Fruit fly (Drosophila melanogaster) whole organism, prepupa: ENCODE results near the gene Hs3st-B.

Experiments used
- CG1621 ChIP-seq: fragments of 200-800 bp; sonication (Bioruptor generic); optimal IDR thresholded peaks from 3 replicates; lab custom pipeline; 2018; ENCODE audit warnings: missing biosample characterization, mild to moderate bottlenecking, missing genetic modification characterization
- CG3919 ChIP-seq: fragments of 200-800 bp; sonication (Bioruptor generic); optimal IDR thresholded peaks from 3 replicates; lab custom pipeline; 2016; ENCODE audit warnings: missing biosample characterization, missing genetic modification characterization
- CG6854 ChIP-seq: fragments of 200-800 bp; sonication (Bioruptor generic); optimal IDR thresholded peaks from 2 replicates; lab custom pipeline; 2017; ENCODE audit warnings: missing biosample characterization, mild to moderate bottlenecking, missing genetic modification characterization
- CG7368 ChIP-seq: fragments of 200-800 bp; sonication (Bioruptor generic); optimal IDR thresholded peaks from 3 replicates; lab custom pipeline; 2016; ENCODE audit warnings: missing biosample characterization, missing genetic modification characterization
- Gug ChIP-seq: fragments of 200-800 bp; sonication (Bioruptor generic); IDR thresholded peaks from 2 replicates; pipeline ENCODE4 v1.3.6; 2022; ENCODE audit warnings: missing biosample characterization, missing genetic modification characterization
- Sox102F ChIP-seq: fragments of 200-800 bp; sonication (Bioruptor generic); optimal IDR thresholded peaks from 2 replicates; lab custom pipeline; 2016; ENCODE audit warnings: missing biosample characterization, mild to moderate bottlenecking, missing genetic modification characterization
- eg ChIP-seq: fragments of 200-800 bp; sonication (Bioruptor generic); IDR thresholded peaks from 3 replicates; pipeline ENCODE4 v1.3.6; 2022; ENCODE audit warnings: missing biosample characterization, missing genetic modification characterization
- fd85E ChIP-seq: fragments of 200-800 bp; sonication (Bioruptor generic); optimal IDR thresholded peaks from 3 replicates; lab custom pipeline; 2016; ENCODE audit warnings: missing biosample characterization, missing genetic modification characterization
- fkh ChIP-seq: fragments of 200-800 bp; sonication (Bioruptor generic); optimal IDR thresholded peaks from 3 replicates; lab custom pipeline; 2017; ENCODE audit warnings: missing biosample characterization, mild to moderate bottlenecking, missing genetic modification characterization, moderate library complexity

DNA sequence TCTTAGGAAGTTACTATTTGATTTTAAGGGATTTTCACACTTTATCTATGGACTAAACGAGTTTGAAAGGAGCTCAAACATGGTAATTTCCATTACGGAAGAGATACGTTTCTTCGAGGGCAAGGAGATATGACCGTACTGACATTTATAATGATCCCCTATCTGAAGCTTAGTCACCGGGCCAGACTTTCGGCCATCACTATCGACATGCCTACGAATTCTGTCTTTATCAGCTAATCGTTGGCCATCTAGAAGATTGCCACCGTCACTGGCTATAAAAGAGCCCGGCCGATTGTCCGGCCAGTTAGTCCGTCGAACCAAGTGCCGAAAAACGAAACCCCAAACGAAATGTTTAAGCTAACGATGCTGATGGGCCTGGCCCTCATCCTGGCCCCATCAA lies 33.2 kb upstream of the Hs3st-B start, which contains the start of gene Muc18B:
- TF ChIP-seq Gug (GFP tag; lab: Robert Waterston, UW) (no peak), CG3919 (GFP tag; lab: Kevin White, UChicago) (no peak), Sox102F (GFP tag; lab: Kevin White, UChicago) (no peak), CG1621 (tag; lab: Kevin White, UChicago) (no peak), CG6854 (GFP tag; lab: Kevin White, UChicago) (no peak), CG7368 (GFP tag; lab: Kevin White, UChicago) (no peak), fkh (no peak), fd85E (GFP tag; lab: Kevin White, UChicago) (no peak), eg (GFP tag; lab: Robert Waterston, UW) (no peak)
